Worm (Caenorhabditis elegans) whole organism, L4 larva: ENCODE data around the gene Y58A7A.1.

Source experiments
- D1046.2 ChIP-seq: fragments of 200-800 bp; sonication (Bioruptor generic); IDR thresholded peaks from 2 replicates; pipeline ENCODE4 v1.3.6; 2022; ENCODE audit warnings: missing genetic modification characterization, missing compliant biosample characterization
- F10B5.3 ChIP-seq: sonication (generic microtip); optimal IDR thresholded peaks from 2 replicates; lab custom pipeline; 2016; ENCODE audit warnings: mild to moderate bottlenecking, missing genetic modification characterization, missing compliant biosample characterization
- F26F4.8 ChIP-seq: fragments of 200-800 bp; sonication (Bioruptor generic); conservative IDR thresholded peaks from 2 replicates; pipeline ENCODE4 v1.3.6; 2022; ENCODE audit warnings: missing genetic modification characterization, missing compliant biosample characterization
- Y105C5A.15 ChIP-seq: fragments of 200-800 bp; sonication (Bioruptor generic); IDR thresholded peaks from 2 replicates; pipeline ENCODE4 v1.3.6; 2022; ENCODE audit warnings: missing genetic modification characterization, missing compliant biosample characterization
- Y48G9A.11 ChIP-seq: fragments of 200-800 bp; sonication (Bioruptor generic); IDR thresholded peaks from 2 replicates; pipeline ENCODE4 v1.3.6; 2022; ENCODE audit warnings: missing genetic modification reagents, missing genetic modification characterization, missing compliant biosample characterization
- Y5F2A.4 ChIP-seq: fragments of 200-800 bp; sonication (Bioruptor generic); optimal IDR thresholded peaks from 2 replicates; lab custom pipeline; 2018; ENCODE audit warnings: mild to moderate bottlenecking, missing genetic modification characterization, missing compliant biosample characterization
- ZK546.5 ChIP-seq, 2 experiments: sonication (generic microtip); optimal IDR thresholded peaks; 2 replicates each; lab custom pipeline; 2017; ENCODE audit warnings: missing biosample characterization in 2 of 2, missing genetic modification characterization in 2 of 2
- aly-2 ChIP-seq: sonication (generic microtip); optimal IDR thresholded peaks from 2 replicates; lab custom pipeline; 2018; ENCODE audit warnings: missing biosample characterization, missing genetic modification characterization
- ceh-28 ChIP-seq: fragments of 150-350 bp; optimal IDR thresholded peaks from 2 replicates; lab custom pipeline; 2014; ENCODE audit warnings: missing biosample characterization, missing genetic modification reagents, missing genetic modification characterization
- ceh-82 ChIP-seq: sonication (generic microtip); optimal IDR thresholded peaks from 2 replicates; lab custom pipeline; 2017; ENCODE audit warnings: missing biosample characterization, missing genetic modification characterization
- daf-12 ChIP-seq: fragments of 150-350 bp; optimal IDR thresholded peaks from 2 replicates; lab custom pipeline; 2014; ENCODE audit warnings: missing biosample characterization, missing genetic modification reagents, missing genetic modification characterization
- daf-8 ChIP-seq: fragments of 200-800 bp; sonication (Bioruptor generic); IDR thresholded peaks from 2 replicates; pipeline ENCODE4 v1.3.6; 2022; ENCODE audit warnings: missing genetic modification characterization, missing compliant biosample characterization
- dmd-8 ChIP-seq: fragments of 200-800 bp; sonication (Bioruptor generic); IDR thresholded peaks from 2 replicates; pipeline ENCODE4 v1.3.6; 2022; ENCODE audit warnings: missing genetic modification characterization, missing compliant biosample characterization
- fos-1 ChIP-seq: fragments of 150-350 bp; optimal IDR thresholded peaks from 2 replicates; lab custom pipeline; 2014; ENCODE audit warnings: missing biosample characterization, missing genetic modification characterization
- hlh-11 ChIP-seq: fragments of 200-800 bp; sonication (Bioruptor generic); optimal IDR thresholded peaks from 2 replicates; lab custom pipeline; 2018; ENCODE audit warnings: mild to moderate bottlenecking, missing genetic modification characterization, missing compliant biosample characterization
- lin-1 ChIP-seq: fragments of 200-800 bp; sonication (Bioruptor generic); IDR thresholded peaks from 2 replicates; pipeline ENCODE4 v1.3.6; 2022; ENCODE audit warnings: missing genetic modification reagents, missing genetic modification characterization, missing compliant biosample characterization
- lin-13 ChIP-seq: fragments of 150-350 bp; optimal IDR thresholded peaks from 2 replicates; lab custom pipeline; 2014; ENCODE audit warnings: missing biosample characterization, missing genetic modification reagents, missing genetic modification characterization
- madf-5 ChIP-seq, 2 experiments: fragments of 200-800 bp; sonication (Bioruptor generic); IDR thresholded peaks; 2 replicates each; pipeline ENCODE4 v1.3.6; 2022; ENCODE audit warnings: missing compliant biosample characterization in 2 of 2, missing genetic modification characterization in 2 of 2
- nhr-102 ChIP-seq: sonication (generic microtip); optimal IDR thresholded peaks from 2 replicates; lab custom pipeline; 2016; ENCODE audit warnings: mild to moderate bottlenecking, missing genetic modification characterization, moderate library complexity, missing compliant biosample characterization
- nhr-237 ChIP-seq: sonication (generic microtip); optimal IDR thresholded peaks from 2 replicates; lab custom pipeline; 2017; ENCODE audit warnings: missing biosample characterization, missing genetic modification characterization
- nhr-25 ChIP-seq: sonication (generic microtip); optimal IDR thresholded peaks from 2 replicates; lab custom pipeline; 2017; ENCODE audit warnings: missing genetic modification characterization, mild to moderate bottlenecking, missing compliant biosample characterization, antibody characterized with exemption, moderate library complexity, borderline replicate concordance; ENCODE audit not compliant: insufficient read depth
- nhr-28 ChIP-seq: fragments of 150-350 bp; optimal IDR thresholded peaks from 2 replicates; lab custom pipeline; 2014; ENCODE audit warnings: missing biosample characterization, missing genetic modification characterization
- nhr-41 ChIP-seq: fragments of 200-800 bp; sonication (Bioruptor generic); IDR thresholded peaks from 2 replicates; pipeline ENCODE4 v1.3.6; 2022; ENCODE audit warnings: missing genetic modification reagents, missing genetic modification characterization, missing compliant biosample characterization
- nhr-77 ChIP-seq: fragments of 150-350 bp; optimal IDR thresholded peaks from 2 replicates; lab custom pipeline; 2014; ENCODE audit warnings: missing biosample characterization, missing genetic modification characterization
- pqm-1 ChIP-seq: sonication (generic microtip); optimal IDR thresholded peaks from 2 replicates; lab custom pipeline; 2017; ENCODE audit warnings: missing biosample characterization, missing genetic modification characterization
- rbr-2 ChIP-seq: sonication (generic microtip); optimal IDR thresholded peaks from 2 replicates; lab custom pipeline; 2016; ENCODE audit warnings: missing genotype, missing genetic modification characterization, missing compliant biosample characterization
- tra-1 ChIP-seq: fragments of 200-800 bp; sonication (Bioruptor generic); IDR thresholded peaks from 2 replicates; pipeline ENCODE4 v1.3.6; 2022; ENCODE audit warnings: missing genetic modification reagents, missing genetic modification characterization, missing compliant biosample characterization
- unc-39 ChIP-seq: sonication (generic microtip); optimal IDR thresholded peaks from 2 replicates; lab custom pipeline; 2017; ENCODE audit warnings: missing biosample characterization, missing genetic modification characterization
- unc-62 ChIP-seq, 3 experiments: fragments of 150-350 bp in 1 of 3; sonication (generic microtip); optimal IDR thresholded peaks in 2 of 3; peaks in 1 of 3; 1 replicate in 1 of 3; 2 replicates in 2 of 3; lab custom pipeline; 2014 to 2017; ENCODE audit warnings: missing biosample characterization in 3 of 3, missing genetic modification characterization in 3 of 3, missing genetic modification reagents in 3 of 3, missing genotype in 1 of 3
- zag-1 ChIP-seq: fragments of 150-350 bp; optimal IDR thresholded peaks from 2 replicates; lab custom pipeline; 2014; ENCODE audit warnings: missing biosample characterization, missing genetic modification characterization
- zfp-3 ChIP-seq: fragments of 200-800 bp; sonication (Bioruptor generic); conservative IDR thresholded peaks from 2 replicates; pipeline ENCODE4 v1.3.6; 2022; ENCODE audit warnings: missing genetic modification reagents, missing genetic modification characterization, missing compliant biosample characterization
- zip-11 ChIP-seq: fragments of 200-800 bp; sonication (Bioruptor generic); IDR thresholded peaks from 2 replicates; pipeline ENCODE4 v1.3.6; 2022; ENCODE audit warnings: missing genetic modification characterization, missing compliant biosample characterization

Y58A7A.1 gene

ce11 chrV:5104934-5105333 lies 35.6 kb upstream of the Y58A7A.1 start, which contains the start of gene srab-2:
TSS of gene srab-2 (minus strand) at chrV:5105034.
- TF ChIP-seq aly-2 (no peak), nhr-25 (tag; lab: Kevin White, UChicago) (no peak), nhr-237 (tag; lab: Kevin White, UChicago) (no peak), hlh-11 (tag; lab: Kevin White, UChicago) (no peak), D1046.2 (GFP tag; lab: Robert Waterston, UW) (no peak), nhr-77 (tag; lab: Kevin White, UChicago) (no peak), lin-13 (GFP tag; lab: Kevin White, UChicago) (no peak), F10B5.3 (tag; lab: Kevin White, UChicago) (no peak)

- TF ChIP-seq tra-1 (GFP tag; lab: Robert Waterston, UW) (no peak), D1046.2 (GFP tag; lab: Robert Waterston, UW) (no peak), nhr-77 (tag; lab: Kevin White, UChicago) (no peak), nhr-25 (tag; lab: Kevin White, UChicago) (no peak)
- TF ChIP-seq, all 104 proteins: peak for 0
These were observed 32.7 kb upstream of the Y58A7A.1 start, which contains the start of gene srab-1 for ce11 chrV:5102017-5102416. TSS of gene srab-1 (minus strand) at chrV:5102117.

ce11 chrV:5098925-5099324 lies 29.6 kb upstream of the Y58A7A.1 start, which contains the start of gene unc-46:
TSS of gene unc-46 (minus strand) at chrV:5099025.
- TF ChIP-seq unc-62 (GFP tag; optimal IDR thresholded peaks at IDR 0.05 in 1 of 2; lab: Kevin White, UChicago) (peak in 1 of 2 experiments; percentile 61), unc-62 (tag; optimal IDR thresholded peaks at IDR 0.05; lab: Kevin White, UChicago) (no peak), nhr-28 (tag; lab: Kevin White, UChicago) (no peak)

- no peak for TF ChIP-seq Y5F2A.4 (GFP tag; lab: Kevin White, UChicago)
- no peak for TF ChIP-seq madf-5 (GFP tag; IDR thresholded peaks at IDR 0.05; lab: Robert Waterston, UW)
- TF ChIP-seq zip-11 (GFP tag; lab: Robert Waterston, UW) = no peak
- no peak for TF ChIP-seq nhr-102 (tag; lab: Kevin White, UChicago)
- no peak for TF ChIP-seq rbr-2
- TF ChIP-seq lin-1 (GFP tag; lab: Robert Waterston, UW) = no peak
- TF ChIP-seq fos-1 (tag; lab: Kevin White, UChicago) = no peak
- TF ChIP-seq dmd-8 = no peak
- no peak for TF ChIP-seq unc-62 (GFP tag; optimal IDR thresholded peaks at IDR 0.05 in 1 of 2; lab: Kevin White, UChicago)
- no peak for TF ChIP-seq unc-62 (tag; optimal IDR thresholded peaks at IDR 0.05; lab: Kevin White, UChicago)
- TF ChIP-seq Y48G9A.11 (GFP tag; lab: Robert Waterston, UW) = no peak
- TF ChIP-seq zfp-3 (GFP tag; lab: Robert Waterston, UW) = no peak
These were observed 27.7 kb upstream of the Y58A7A.1 start, which contains the start of gene C04F5.2 for ce11 chrV:5097035-5097434. TSS of gene C04F5.2 (minus strand) at chrV:5097135.

- TF ChIP-seq zag-1 (tag; lab: Kevin White, UChicago) (no peak), ZK546.5 (tag; optimal IDR thresholded peaks at IDR 0.05; lab: Kevin White, UChicago) (no peak), dmd-8 (no peak), Y105C5A.15 (no peak), nhr-28 (tag; lab: Kevin White, UChicago) (no peak), F26F4.8 (GFP tag; lab: Robert Waterston, UW) (no peak), daf-12 (no peak), unc-39 (tag; lab: Kevin White, UChicago) (no peak), unc-62 (GFP tag; optimal IDR thresholded peaks at IDR 0.05 in 1 of 2; lab: Kevin White, UChicago) (no peak), unc-62 (tag; optimal IDR thresholded peaks at IDR 0.05; lab: Kevin White, UChicago) (no peak), ceh-82 (tag; lab: Kevin White, UChicago) (no peak), rbr-2 (no peak), ceh-28 (tag; lab: Kevin White, UChicago) (no peak), nhr-237 (tag; lab: Kevin White, UChicago) (no peak), zip-11 (GFP tag; lab: Robert Waterston, UW) (no peak), nhr-41 (GFP tag; lab: Robert Waterston, UW) (no peak), pqm-1 (tag; lab: Kevin White, UChicago) (no peak), daf-8 (GFP tag; lab: Robert Waterston, UW) (no peak)
- TF ChIP-seq, all 104 proteins: peak for 0
These were observed 21.0 kb upstream of the Y58A7A.1 start for ce11 chrV:5090386-5090785.
